Worm (Caenorhabditis elegans): Measurements from ENCODE around the gene dnj-23.

The dnj-23 gene

DNA sequence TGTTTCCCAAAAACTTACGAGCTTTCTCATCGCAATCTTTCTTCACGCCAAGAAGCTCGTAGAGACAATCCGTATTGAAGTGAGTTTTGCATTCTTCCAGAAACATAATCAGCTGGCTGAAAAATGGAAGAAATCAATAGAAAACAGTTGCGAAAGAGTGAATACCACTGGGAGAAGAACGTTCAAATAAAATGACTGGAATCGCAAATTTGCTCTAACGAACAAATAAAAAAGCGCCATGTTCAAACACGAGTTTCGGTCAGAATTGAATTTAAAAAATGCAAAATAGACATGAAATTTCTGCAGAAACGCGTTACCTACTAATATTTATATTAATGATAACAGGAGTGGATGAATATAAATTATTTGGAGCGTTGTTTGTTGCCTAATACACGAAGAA lies at the start of gene dnj-23:
Gene dnj-23 (minus strand): TSS at position 158 of the 400 bp plus-strand sequence.
- TF ChIP-seq zip-8 (tag; optimal IDR thresholded peaks at IDR 0.05), result no peak
- TF ChIP-seq ces-1 (GFP tag; optimal IDR thresholded peaks at IDR 0.05), result peak; percentile 6
- no peak for TF ChIP-seq mls-2 (tag; optimal IDR thresholded peaks at IDR 0.05)
- no peak for TF ChIP-seq ztf-11 (tag; optimal IDR thresholded peaks at IDR 0.05)
- no peak for TF ChIP-seq sptf-1 (tag; optimal IDR thresholded peaks at IDR 0.05)
- no peak for TF ChIP-seq unc-39 (tag; optimal IDR thresholded peaks at IDR 0.05)
- no peak for TF ChIP-seq nhr-12 (tag; optimal IDR thresholded peaks at IDR 0.05)

ce11 chrII:9158029-9158428 lies 49.6 kb upstream of the dnj-23 start, which contains the start of gene oac-54:
Gene oac-54, plus strand, starts transcription at chrII:9158111.
- no peak for TF ChIP-seq blmp-1 (tag; optimal IDR thresholded peaks at IDR 0.05)
- TF ChIP-seq drap-1 (GFP tag; optimal IDR thresholded peaks at IDR 0.05), result no peak
- no peak for TF ChIP-seq lin-13 (tag; optimal IDR thresholded peaks at IDR 0.05)
- no peak for TF ChIP-seq nhr-2 (tag; optimal IDR thresholded peaks at IDR 0.05)
- no peak for TF ChIP-seq unc-120 (tag; optimal IDR thresholded peaks at IDR 0.05; ENCODE audit: poor library complexity, severe bottlenecking)
- TF ChIP-seq mep-1 (tag; optimal IDR thresholded peaks at IDR 0.05), result no peak
- no peak for TF ChIP-seq zip-8 (tag; optimal IDR thresholded peaks at IDR 0.05)
- no peak for TF ChIP-seq ceh-83 (GFP tag; optimal IDR thresholded peaks at IDR 0.05)
- TF ChIP-seq nhr-76 (tag; optimal IDR thresholded peaks at IDR 0.05), result no peak
- TF ChIP-seq nhr-12 (tag; optimal IDR thresholded peaks at IDR 0.05), result no peak
- no peak for TF ChIP-seq sptf-1 (tag; optimal IDR thresholded peaks at IDR 0.05)
- TF ChIP-seq ztf-11 (tag; optimal IDR thresholded peaks at IDR 0.05), result no peak
- TF ChIP-seq ham-2 (GFP tag; optimal IDR thresholded peaks at IDR 0.05), result no peak
- TF ChIP-seq nhr-28 (tag; optimal IDR thresholded peaks at IDR 0.05), result no peak
- no peak for TF ChIP-seq mab-5 (tag; optimal IDR thresholded peaks at IDR 0.05)
- TF ChIP-seq mls-2 (tag; optimal IDR thresholded peaks at IDR 0.05), result no peak
- no peak for TF ChIP-seq hlh-1 (tag; optimal IDR thresholded peaks at IDR 0.05)
- no peak for TF ChIP-seq ces-1 (GFP tag; optimal IDR thresholded peaks at IDR 0.05)

DNA sequence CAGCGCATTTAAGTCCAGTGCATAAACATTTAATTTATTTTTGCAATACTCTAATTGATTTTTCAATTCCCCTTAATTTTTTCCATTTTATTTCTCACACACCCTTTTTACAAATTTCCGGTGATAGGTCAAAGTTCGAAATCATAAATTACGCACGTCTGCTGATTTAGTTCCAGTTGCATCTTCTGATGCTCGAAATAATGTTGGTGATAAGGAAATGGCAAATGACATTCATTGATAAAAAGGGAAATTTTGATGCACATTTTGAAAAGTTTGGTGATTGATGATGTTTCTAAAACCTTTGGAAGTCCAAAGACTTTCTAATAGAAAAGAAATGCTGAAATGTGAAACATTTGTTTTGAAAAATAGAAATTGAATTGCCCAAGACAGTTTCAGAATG lies 48.7 kb upstream of the dnj-23 start:
- TF ChIP-seq blmp-1 (tag; optimal IDR thresholded peaks at IDR 0.05), result no peak
- no peak for TF ChIP-seq nhr-12 (tag; optimal IDR thresholded peaks at IDR 0.05)
- no peak for TF ChIP-seq ces-1 (GFP tag; optimal IDR thresholded peaks at IDR 0.05)
- no peak for TF ChIP-seq lsy-2 (tag; optimal IDR thresholded peaks at IDR 0.05)
- no peak for TF ChIP-seq ham-2 (GFP tag; optimal IDR thresholded peaks at IDR 0.05)
- no peak for TF ChIP-seq zip-8 (tag; optimal IDR thresholded peaks at IDR 0.05)
- TF ChIP-seq nhr-2 (tag; optimal IDR thresholded peaks at IDR 0.05), result no peak
- no peak for TF ChIP-seq elt-3 (tag; optimal IDR thresholded peaks at IDR 0.05)
- no peak for TF ChIP-seq nhr-28 (tag; optimal IDR thresholded peaks at IDR 0.05)
- TF ChIP-seq bed-3 (GFP tag; optimal IDR thresholded peaks at IDR 0.05), result no peak
- no peak for TF ChIP-seq elt-1 (tag; optimal IDR thresholded peaks at IDR 0.05; ENCODE audit: borderline replicate concordance, insufficient read depth)
- no peak for TF ChIP-seq unc-120 (tag; optimal IDR thresholded peaks at IDR 0.05; ENCODE audit: poor library complexity, severe bottlenecking)
- no peak for TF ChIP-seq ceh-39 (tag; optimal IDR thresholded peaks at IDR 0.05)
- TF ChIP-seq pha-4 (tag; optimal IDR thresholded peaks at IDR 0.05), result no peak
- no peak for TF ChIP-seq sptf-1 (tag; optimal IDR thresholded peaks at IDR 0.05)
- no peak for TF ChIP-seq mab-5 (tag; optimal IDR thresholded peaks at IDR 0.05)
- no peak for TF ChIP-seq nhr-76 (tag; optimal IDR thresholded peaks at IDR 0.05)
- TF ChIP-seq lin-32 (GFP tag; optimal IDR thresholded peaks at IDR 0.05), result no peak
- TF ChIP-seq mep-1 (tag; optimal IDR thresholded peaks at IDR 0.05), result no peak
- no peak for TF ChIP-seq nhr-237 (tag; optimal IDR thresholded peaks at IDR 0.05)

DNA sequence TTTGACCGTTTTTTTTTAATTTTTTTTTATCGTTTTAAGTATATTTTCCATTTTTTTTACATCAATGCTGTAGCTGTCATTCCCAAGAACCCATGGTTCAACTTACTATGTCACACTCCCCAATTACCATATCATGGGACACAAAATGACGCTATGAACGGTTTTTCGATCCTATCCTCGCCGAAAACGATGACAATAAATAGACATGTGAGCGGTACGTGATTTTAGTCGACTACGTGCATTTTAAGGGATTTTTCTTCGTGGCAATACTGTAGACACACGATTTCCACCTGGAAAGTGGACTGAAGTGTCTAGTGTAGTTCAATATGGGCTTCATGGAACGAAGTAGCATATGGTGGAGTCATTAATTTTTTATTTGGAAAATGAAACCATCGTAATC lies 47.9 kb upstream of the dnj-23 start:
- TF ChIP-seq blmp-1 (tag; optimal IDR thresholded peaks at IDR 0.05), result no peak
- no peak for TF ChIP-seq mab-5 (tag; optimal IDR thresholded peaks at IDR 0.05)
- TF ChIP-seq pha-4 (tag; optimal IDR thresholded peaks at IDR 0.05), result no peak
- no peak for TF ChIP-seq mep-1 (tag; optimal IDR thresholded peaks at IDR 0.05)

ce11 chrII:9154339-9154738 lies 45.9 kb upstream of the dnj-23 start:
- TF ChIP-seq lsy-2 (tag; optimal IDR thresholded peaks at IDR 0.05) (no peak), snpc-4 (tag; optimal IDR thresholded peaks at IDR 0.05) (no peak), nhr-237 (tag; optimal IDR thresholded peaks at IDR 0.05) (no peak), nhr-28 (tag; optimal IDR thresholded peaks at IDR 0.05) (no peak), unc-120 (tag; optimal IDR thresholded peaks at IDR 0.05; ENCODE audit: poor library complexity, severe bottlenecking) (no peak), elt-3 (tag; optimal IDR thresholded peaks at IDR 0.05) (no peak)

DNA sequence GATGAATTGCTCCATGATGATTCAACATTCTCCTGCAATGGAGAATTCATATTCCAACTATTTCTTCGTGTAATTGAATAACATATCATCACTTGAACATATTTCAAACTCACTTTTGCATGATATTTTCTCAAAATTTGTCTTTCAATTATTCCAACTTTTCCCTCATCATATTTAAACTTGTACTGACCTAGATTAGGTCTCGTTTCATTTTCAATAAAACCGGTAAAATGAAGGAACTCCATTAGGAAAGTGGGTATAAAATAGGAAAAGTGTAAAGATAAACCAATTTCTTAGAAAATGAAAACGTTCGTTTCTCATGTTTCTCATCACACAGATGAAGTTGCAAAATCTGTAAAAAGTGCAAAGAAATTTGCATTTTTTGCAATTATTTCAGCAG lies 43.8 kb upstream of the dnj-23 start, which contains the start of gene col-78:
Gene col-78 (plus strand): TSS at position 301 of the 400 bp plus-strand sequence.
- TF ChIP-seq mep-1 (tag; optimal IDR thresholded peaks at IDR 0.05), result no peak
- TF ChIP-seq nhr-237 (tag; optimal IDR thresholded peaks at IDR 0.05), result no peak
- no peak for TF ChIP-seq nhr-76 (tag; optimal IDR thresholded peaks at IDR 0.05)
- TF ChIP-seq unc-39 (tag; optimal IDR thresholded peaks at IDR 0.05), result no peak
- no peak for TF ChIP-seq nhr-28 (tag; optimal IDR thresholded peaks at IDR 0.05)
- no peak for TF ChIP-seq M03D4.4 (tag; optimal IDR thresholded peaks at IDR 0.05)
- no peak for TF ChIP-seq elt-1 (tag; optimal IDR thresholded peaks at IDR 0.05; ENCODE audit: borderline replicate concordance, insufficient read depth)
- TF ChIP-seq nhr-2 (tag; optimal IDR thresholded peaks at IDR 0.05), result no peak
- TF ChIP-seq nhr-12 (tag; optimal IDR thresholded peaks at IDR 0.05), result no peak
- no peak for TF ChIP-seq lin-13 (tag; optimal IDR thresholded peaks at IDR 0.05)
- no peak for TF ChIP-seq drap-1 (GFP tag; optimal IDR thresholded peaks at IDR 0.05)
- no peak for TF ChIP-seq mab-5 (tag; optimal IDR thresholded peaks at IDR 0.05)
- no peak for TF ChIP-seq elt-3 (tag; optimal IDR thresholded peaks at IDR 0.05)
- no peak for TF ChIP-seq ceh-39 (tag; optimal IDR thresholded peaks at IDR 0.05)

All from whole organism, mixed stage, embryonic.